Fruit fly (Drosophila melanogaster) whole organism, embryonic: ENCODE results near the gene RpL10.

Experiments used
- Adf1 ChIP-seq: fragments of 200-800 bp; sonication (Bioruptor generic); IDR thresholded peaks from 2 replicates; pipeline ENCODE4 v1.3.6; 2022; ENCODE audit warnings: missing biosample characterization, missing genetic modification characterization
- Aef1 ChIP-seq: fragments of 200-800 bp; sonication (Bioruptor generic); IDR thresholded peaks from 3 replicates; pipeline ENCODE4 v1.3.6; 2022; ENCODE audit warnings: missing biosample characterization, missing genetic modification characterization
- CG1024 ChIP-seq: fragments of 200-800 bp; sonication (Bioruptor generic); IDR thresholded peaks from 2 replicates; pipeline ENCODE4 v1.3.6; 2022; ENCODE audit warnings: missing biosample characterization, missing genetic modification characterization
- CG10959 ChIP-seq: fragments of 200-800 bp; sonication (Bioruptor generic); IDR thresholded peaks from 2 replicates; pipeline ENCODE4 v1.3.6; 2022; ENCODE audit warnings: missing biosample characterization, missing genetic modification characterization
- CG11085 ChIP-seq: fragments of 200-800 bp; sonication (Bioruptor generic); IDR thresholded peaks from 2 replicates; pipeline ENCODE4 v1.3.6; 2022; ENCODE audit warnings: missing biosample characterization, missing genetic modification characterization
- CG12299 ChIP-seq: fragments of 200-800 bp; sonication (Bioruptor generic); optimal IDR thresholded peaks from 2 replicates; lab custom pipeline; 2018; ENCODE audit warnings: missing biosample characterization, mild to moderate bottlenecking, missing genetic modification characterization
- CG12659 ChIP-seq: fragments of 200-800 bp; sonication (Bioruptor generic); optimal IDR thresholded peaks from 3 replicates; lab custom pipeline; 2017; ENCODE audit warnings: mild to moderate bottlenecking, missing biosample characterization, missing genetic modification reagents, missing genetic modification characterization
- CG13287 ChIP-seq: fragments of 200-800 bp; sonication (Bioruptor generic); IDR thresholded peaks from 2 replicates; pipeline ENCODE4 v1.3.6; 2022; ENCODE audit warnings: missing biosample characterization, missing genetic modification characterization; ENCODE audit not compliant: partially characterized antibody
- CG13296 ChIP-seq: fragments of 200-800 bp; sonication (Bioruptor generic); optimal IDR thresholded peaks from 3 replicates; lab custom pipeline; 2018; ENCODE audit warnings: missing biosample characterization, mild to moderate bottlenecking, missing genetic modification characterization
- CG17359 ChIP-seq: fragments of 200-800 bp; sonication (Bioruptor generic); optimal IDR thresholded peaks from 3 replicates; lab custom pipeline; 2018; ENCODE audit warnings: missing biosample characterization, mild to moderate bottlenecking, missing genetic modification characterization, moderate library complexity
- CG18764 ChIP-seq: fragments of 200-800 bp; sonication (Bioruptor generic); optimal IDR thresholded peaks from 3 replicates; lab custom pipeline; 2016; ENCODE audit warnings: missing biosample characterization, missing genetic modification characterization
- CG2116 ChIP-seq: fragments of 200-800 bp; sonication (Bioruptor generic); optimal IDR thresholded peaks from 3 replicates; lab custom pipeline; 2018; ENCODE audit warnings: missing biosample characterization, mild to moderate bottlenecking, missing genetic modification characterization
- CG2199 ChIP-seq: fragments of 200-800 bp; sonication (Bioruptor generic); IDR thresholded peaks from 3 replicates; pipeline ENCODE4 v1.3.6; 2022; ENCODE audit warnings: missing biosample characterization, missing genetic modification characterization
- CG31365 ChIP-seq: fragments of 200-800 bp; sonication (Bioruptor generic); optimal IDR thresholded peaks from 2 replicates; lab custom pipeline; 2018; ENCODE audit warnings: missing biosample characterization, mild to moderate bottlenecking, missing genetic modification characterization
- CG33213 ChIP-seq: fragments of 200-800 bp; sonication (Bioruptor generic); optimal IDR thresholded peaks from 3 replicates; lab custom pipeline; 2016; ENCODE audit warnings: missing biosample characterization, missing genetic modification characterization
- CG4707 ChIP-seq: fragments of 200-800 bp; sonication (Bioruptor generic); optimal IDR thresholded peaks from 2 replicates; lab custom pipeline; 2018; ENCODE audit warnings: missing biosample characterization, mild to moderate bottlenecking, missing genetic modification characterization, moderate library complexity
- CG6683 ChIP-seq: fragments of 200-800 bp; sonication (Bioruptor generic); optimal IDR thresholded peaks from 2 replicates; lab custom pipeline; 2017; ENCODE audit warnings: missing biosample characterization, mild to moderate bottlenecking, missing genetic modification characterization, missing genetic modification reagents
- CG7271 ChIP-seq: fragments of 200-800 bp; sonication (Bioruptor generic); optimal IDR thresholded peaks from 2 replicates; lab custom pipeline; 2018; ENCODE audit warnings: missing biosample characterization, mild to moderate bottlenecking, missing genetic modification characterization, moderate library complexity
- CG9215 ChIP-seq: fragments of 200-800 bp; sonication (Bioruptor generic); IDR thresholded peaks from 2 replicates; pipeline ENCODE4 v1.3.6; 2022; ENCODE audit warnings: missing biosample characterization, missing genetic modification characterization
- CG9727 ChIP-seq: fragments of 200-800 bp; sonication (Bioruptor generic); optimal IDR thresholded peaks from 3 replicates; lab custom pipeline; 2017; ENCODE audit warnings: missing biosample characterization, mild to moderate bottlenecking, missing genetic modification characterization
- CoRest ChIP-seq: fragments of 200-800 bp; sonication (Bioruptor generic); optimal IDR thresholded peaks from 3 replicates; lab custom pipeline; 2018; ENCODE audit warnings: missing biosample characterization, mild to moderate bottlenecking, missing genetic modification characterization, moderate library complexity
- Dad ChIP-seq: fragments of 200-800 bp; sonication (Bioruptor generic); optimal IDR thresholded peaks from 3 replicates; lab custom pipeline; 2016; ENCODE audit warnings: missing biosample characterization, missing genetic modification characterization
- Dip2 ChIP-seq: fragments of 200-800 bp; sonication (Bioruptor generic); IDR thresholded peaks from 2 replicates; pipeline ENCODE4 v1.3.6; 2022; ENCODE audit warnings: missing biosample characterization, missing genetic modification characterization
- Fer2 ChIP-seq: fragments of 200-800 bp; sonication (Bioruptor generic); optimal IDR thresholded peaks from 2 replicates; lab custom pipeline; 2018; ENCODE audit warnings: missing biosample characterization, mild to moderate bottlenecking, missing genetic modification characterization, moderate library complexity
- Jarid2 ChIP-seq: fragments of 200-800 bp; sonication (Bioruptor generic); optimal IDR thresholded peaks from 3 replicates; lab custom pipeline; 2017; ENCODE audit warnings: mild to moderate bottlenecking, missing biosample characterization, missing genetic modification reagents, missing genetic modification characterization
- MBD-R2 ChIP-seq: fragments of 200-800 bp; sonication (Bioruptor generic); IDR thresholded peaks from 2 replicates; pipeline ENCODE4 v1.3.6; 2022; ENCODE audit warnings: missing biosample characterization, missing genetic modification characterization
- Myb ChIP-seq: fragments of 200-800 bp; sonication (Bioruptor generic); optimal IDR thresholded peaks from 2 replicates; lab custom pipeline; 2016; ENCODE audit warnings: missing biosample characterization, missing genetic modification characterization
- Ravus ChIP-seq: fragments of 200-800 bp; sonication (Bioruptor generic); IDR thresholded peaks from 2 replicates; pipeline ENCODE4 v1.3.6; 2022; ENCODE audit warnings: missing biosample characterization, missing genetic modification characterization
- Taf1 ChIP-seq: fragments of 200-800 bp; sonication (Bioruptor generic); IDR thresholded peaks from 2 replicates; pipeline ENCODE4 v1.3.6; 2022; ENCODE audit warnings: missing biosample characterization, missing genetic modification characterization
- Vsx1 ChIP-seq: fragments of 200-800 bp; sonication (Bioruptor generic); optimal IDR thresholded peaks from 2 replicates; lab custom pipeline; 2017; ENCODE audit warnings: missing biosample characterization, mild to moderate bottlenecking, missing genetic modification characterization, missing genetic modification reagents
- Xbp1 ChIP-seq: fragments of 200-800 bp; sonication (Bioruptor generic); optimal IDR thresholded peaks from 3 replicates; lab custom pipeline; 2016; ENCODE audit warnings: missing biosample characterization, mild to moderate bottlenecking, missing genetic modification characterization
- bab2 ChIP-seq: fragments of 200-800 bp; sonication (Bioruptor generic); optimal IDR thresholded peaks from 2 replicates; lab custom pipeline; 2016; ENCODE audit warnings: missing biosample characterization, missing genetic modification characterization
- btn ChIP-seq: fragments of 200-800 bp; sonication (Bioruptor generic); optimal IDR thresholded peaks from 2 replicates; lab custom pipeline; 2016; ENCODE audit warnings: missing biosample characterization, missing genetic modification characterization
- chif ChIP-seq, 2 experiments: fragments of 200-800 bp; sonication (Bioruptor generic); optimal IDR thresholded peaks; 3 replicates each; lab custom pipeline; 2016; ENCODE audit warnings: missing biosample characterization in 2 of 2, missing genetic modification characterization in 2 of 2
- crol ChIP-seq: fragments of 200-800 bp; sonication (Bioruptor generic); IDR thresholded peaks from 2 replicates; pipeline ENCODE4 v1.3.6; 2022; ENCODE audit warnings: missing biosample characterization, missing genetic modification characterization
- crp ChIP-seq, 2 experiments: fragments of 200-800 bp; sonication (Bioruptor generic); optimal IDR thresholded peaks; 2 replicates in 1 of 2; 3 replicates in 1 of 2; lab custom pipeline; 2017; ENCODE audit warnings: missing biosample characterization in 2 of 2, missing genetic modification characterization in 2 of 2, mild to moderate bottlenecking in 1 of 2, moderate library complexity in 1 of 2
- dpn ChIP-seq, 2 experiments: fragments of 200-800 bp; sonication (Bioruptor generic); optimal IDR thresholded peaks; 3 replicates each; lab custom pipeline; 2016; ENCODE audit warnings: missing biosample characterization in 2 of 2, missing genetic modification characterization in 2 of 2
- esg ChIP-seq: fragments of 200-800 bp; sonication (Bioruptor generic); conservative IDR thresholded peaks from 2 replicates; pipeline ENCODE4 v1.3.6; 2022; ENCODE audit warnings: missing biosample characterization, missing genetic modification characterization
- ewg ChIP-seq: fragments of 200-800 bp; sonication (Bioruptor generic); optimal IDR thresholded peaks from 3 replicates; lab custom pipeline; 2017; ENCODE audit warnings: mild to moderate bottlenecking, missing biosample characterization, missing genetic modification reagents, missing genetic modification characterization
- grau ChIP-seq: fragments of 200-800 bp; optimal IDR thresholded peaks from 3 replicates; lab custom pipeline; 2019; ENCODE audit warnings: missing biosample characterization, mild to moderate bottlenecking, missing genetic modification characterization, moderate library complexity
- hkb ChIP-seq, 2 experiments: fragments of 200-800 bp in 1 of 2; fragments of >200 bp in 1 of 2; sonication (Bioruptor generic) in 1 of 2; IDR thresholded peaks in 1 of 2; optimal IDR thresholded peaks in 1 of 2; 2 replicates each; pipeline versions ENCODE4 v1.3.6 to Lab custom; 2017 to 2022; ENCODE audit warnings: missing biosample characterization in 1 of 2, missing genetic modification characterization in 1 of 2
- nmo ChIP-seq: fragments of 200-800 bp; sonication (Bioruptor generic); optimal IDR thresholded peaks from 2 replicates; lab custom pipeline; 2018; ENCODE audit warnings: missing biosample characterization, mild to moderate bottlenecking, missing genetic modification characterization, moderate library complexity
- nom ChIP-seq: fragments of 200-800 bp; sonication (Bioruptor generic); optimal IDR thresholded peaks from 2 replicates; lab custom pipeline; 2017; ENCODE audit warnings: missing biosample characterization, missing genetic modification characterization, mild to moderate bottlenecking, moderate library complexity, missing genetic modification reagents
- org-1 ChIP-seq: fragments of 200-800 bp; sonication (Bioruptor generic); optimal IDR thresholded peaks from 2 replicates; lab custom pipeline; 2017; ENCODE audit warnings: missing biosample characterization, missing genetic modification characterization
- phol ChIP-seq: fragments of 200-800 bp; sonication (Bioruptor generic); optimal IDR thresholded peaks from 3 replicates; lab custom pipeline; 2018; ENCODE audit warnings: missing biosample characterization, mild to moderate bottlenecking, missing genetic modification characterization, moderate library complexity
- prd ChIP-seq, 3 experiments: fragments of >200 bp in 2 of 3; fragments of 200-800 bp in 1 of 3; sonication (Bioruptor generic) in 1 of 3; optimal IDR thresholded peaks in 2 of 3; IDR thresholded peaks in 1 of 3; 2 replicates in 2 of 3; 3 replicates in 1 of 3; pipeline versions ENCODE4 v1.3.6 to Lab custom; 2017 to 2022; ENCODE audit warnings: missing biosample characterization in 1 of 3, missing genetic modification characterization in 1 of 3
- pros ChIP-seq: fragments of 200-800 bp; sonication (Bioruptor generic); optimal IDR thresholded peaks from 3 replicates; lab custom pipeline; 2019; ENCODE audit warnings: missing biosample characterization, mild to moderate bottlenecking, missing genetic modification characterization, moderate library complexity
- pzg ChIP-seq: fragments of 200-800 bp; sonication (Bioruptor generic); optimal IDR thresholded peaks from 3 replicates; lab custom pipeline; 2018; ENCODE audit warnings: missing biosample characterization, mild to moderate bottlenecking, missing genetic modification characterization, moderate library complexity
- shn ChIP-seq: fragments of 200-800 bp; sonication (Bioruptor generic); optimal IDR thresholded peaks from 3 replicates; lab custom pipeline; 2016; ENCODE audit warnings: missing biosample characterization, missing genetic modification characterization
- twi ChIP-seq: fragments of 200-800 bp; optimal IDR thresholded peaks from 2 replicates; lab custom pipeline; 2019; ENCODE audit warnings: missing biosample characterization, mild to moderate bottlenecking, missing genetic modification characterization, moderate library complexity

Gene RpL10

dm6 chr3L:23125736-23126135, 30.5 kb upstream of the RpL10 start, which contains the start of gene CG33217 (continued):
- TF ChIP-seq CG17359 (tag; lab: Kevin White, UChicago) (no peak), bab2 (GFP tag; lab: Kevin White, UChicago) (no peak), nmo (GFP tag; lab: Kevin White, UChicago) (peak; percentile 73), CG4707 (GFP tag; lab: Kevin White, UChicago) (no peak), CG9215 (GFP tag; lab: Robert Waterston, UW) (no peak), CG2199 (no peak), CoRest (peak; percentile 28), Myb (GFP tag; lab: Kevin White, UChicago) (no peak), CG10959 (no peak), ewg (no peak), crol (GFP tag; lab: Robert Waterston, UW) (no peak), CG6683 (no peak), CG13296 (GFP tag; lab: Kevin White, UChicago) (no peak), twi (tag; lab: Kevin White, UChicago) (peak; percentile 30), CG12659 (GFP tag; lab: Kevin White, UChicago) (peak; percentile 30), CG12299 (no peak), CG18764 (no peak), CG13287 (GFP tag; lab: Robert Waterston, UW) (no peak; the same call in 1 of the 2 replicates), chif (GFP tag; optimal IDR thresholded peaks at IDR 0.05; lab: Kevin White, UChicago) (no peak), MBD-R2 (GFP tag; lab: Robert Waterston, UW) (peak; percentile 46; the same call in 1 of the 2 replicates), CG11085 (GFP tag; lab: Robert Waterston, UW) (no peak), btn (no peak), CG33213 (peak; percentile 70), CG31365 (tag; lab: Kevin White, UChicago) (no peak), Vsx1 (GFP tag; lab: Kevin White, UChicago) (no peak), Fer2 (tag; lab: Kevin White, UChicago) (no peak), Aef1 (GFP tag; lab: Robert Waterston, UW) (no peak), CG7271 (tag; lab: Kevin White, UChicago) (no peak), CG2116 (GFP tag; lab: Kevin White, UChicago) (peak; percentile 8), org-1 (no peak), hkb (optimal IDR thresholded peaks at IDR 0.05; lab: Kevin White, UChicago) (no peak), hkb (GFP tag; IDR thresholded peaks at IDR 0.05; lab: Robert Waterston, UW) (no peak), Adf1 (no peak), Dad (no peak), dpn (GFP tag; optimal IDR thresholded peaks at IDR 0.05; lab: Kevin White, UChicago) (no peak), shn (no peak), Dip2 (GFP tag; lab: Robert Waterston, UW) (no peak), pros (GFP tag; lab: Kevin White, UChicago) (no peak), CG9727 (GFP tag; lab: Kevin White, UChicago) (no peak), grau (tag; lab: Kevin White, UChicago) (no peak), esg (GFP tag; lab: Robert Waterston, UW) (no peak), nom (GFP tag; lab: Kevin White, UChicago) (no peak), pzg (GFP tag; lab: Kevin White, UChicago) (peak; percentile 63), CG1024 (peak; percentile 99), Ravus (GFP tag; lab: Robert Waterston, UW) (no peak), phol (tag; lab: Kevin White, UChicago) (peak; percentile 62), Taf1 (GFP tag; lab: Robert Waterston, UW) (no peak), Xbp1 (GFP tag; lab: Kevin White, UChicago) (peak; percentile 18), Jarid2 (GFP tag; lab: Kevin White, UChicago) (no peak), crp (GFP tag; optimal IDR thresholded peaks at IDR 0.05; lab: Kevin White, UChicago) (peak in 1 of 2 experiments; percentile 19), prd (optimal IDR thresholded peaks at IDR 0.05; lab: Kevin White, UChicago) (no peak), prd (GFP tag; IDR thresholded peaks at IDR 0.05; lab: Robert Waterston, UW) (no peak)
